Fruit fly (Drosophila melanogaster) whole organism: ENCODE results near the gene gpp.

Experiments used
- CG8478 ChIP-seq: fragments of >200 bp; optimal IDR thresholded peaks from 2 replicates; lab custom pipeline; 2018; ENCODE audit warnings: inconsistent platforms
- Dll ChIP-seq: fragments of >200 bp; optimal IDR thresholded peaks from 2 replicates; lab custom pipeline; 2017
- EcR ChIP-seq, 2 experiments: fragments of >200 bp; optimal IDR thresholded peaks; 2 replicates each; lab custom pipeline; 2017; ENCODE audit warnings: missing biosample characterization in 2 of 2, missing genetic modification characterization in 2 of 2, missing genetic modification reagents in 2 of 2
- pan ChIP-seq: fragments of >200 bp; optimal IDR thresholded peaks from 2 replicates; lab custom pipeline; 2017
- usp ChIP-seq: fragments of >200 bp; optimal IDR thresholded peaks from 2 replicates; lab custom pipeline; 2017; ENCODE audit warnings: missing biosample characterization, missing genetic modification characterization, mixed read lengths

dm6 chr3R:6416242-6416641 lies 9.6 kb downstream of the gpp start:
- TF ChIP-seq EcR (GFP tag; optimal IDR thresholded peaks at IDR 0.05; lab: Kevin White, UChicago) (no peak), pan (lab: Kevin White, UChicago) (no peak), usp (GFP tag; lab: Kevin White, UChicago) (no peak), Dll (lab: Kevin White, UChicago) (no peak), CG8478 (lab: Kevin White, UChicago) (no peak)
